Worm (Caenorhabditis elegans): Measurements from ENCODE around the gene Y71H2AM.29.

The Y71H2AM.29 gene

ce11 chrIII:2875946-2876345 lies 43.4 kb downstream of the Y71H2AM.29 start:
- TF ChIP-seq lir-1 (GFP tag; conservative IDR thresholded peaks at IDR 0.05) (no peak), ceh-40 (GFP tag; IDR thresholded peaks at IDR 0.05) (no peak), mel-28 (tag; optimal IDR thresholded peaks at IDR 0.05; ENCODE audit: borderline replicate concordance) (no peak), C06A6.2 (GFP tag; conservative IDR thresholded peaks at IDR 0.05) (peak; percentile 63), ceh-91 (GFP tag; IDR thresholded peaks at IDR 0.05) (no peak), sptf-2 (GFP tag; optimal IDR thresholded peaks at IDR 0.05) (peak; percentile 54), tlf-1 (GFP tag; optimal IDR thresholded peaks at IDR 0.05) (peak; percentile 17), ztf-26 (tag; optimal IDR thresholded peaks at IDR 0.05) (peak; percentile 68), cebp-1 (GFP tag; IDR thresholded peaks at IDR 0.05) (peak; percentile 85), cebp-1 (tag; optimal IDR thresholded peaks at IDR 0.05) (peak; percentile 92), aptf-2 (GFP tag; conservative IDR thresholded peaks at IDR 0.05) (no peak), athp-1 (tag; optimal IDR thresholded peaks at IDR 0.05) (no peak), attf-6 (GFP tag; IDR thresholded peaks at IDR 0.05) (no peak), fkh-3 (tag; optimal IDR thresholded peaks at IDR 0.05) (no peak), mcd-1 (GFP tag; IDR thresholded peaks at IDR 0.05) (peak; percentile 31), somi-1 (GFP tag; optimal IDR thresholded peaks at IDR 0.05) (peak; percentile 64), chd-7 (tag; optimal IDR thresholded peaks at IDR 0.05) (peak; percentile 70), snpc-3.4 (tag; optimal IDR thresholded peaks at IDR 0.05) (no peak), snpc-1.1 (tag; optimal IDR thresholded peaks at IDR 0.05; ENCODE audit: insufficient read depth) (no peak), ets-4 (GFP tag; optimal IDR thresholded peaks at IDR 0.05) (peak; percentile 24), let-607 (tag; optimal IDR thresholded peaks at IDR 0.05) (peak; percentile 23 to 41), lin-35 (GFP tag; optimal IDR thresholded peaks at IDR 0.05) (no peak), dox-1 (GFP tag; IDR thresholded peaks at IDR 0.05) (peak; percentile 75), K11D2.4 (GFP tag; IDR thresholded peaks at IDR 0.05) (no peak), madf-3 (GFP tag; IDR thresholded peaks at IDR 0.05) (no peak), ama-1 (optimal IDR thresholded peaks at IDR 0.05) (no peak), ama-1 (GFP tag; optimal IDR thresholded peaks at IDR 0.05) (no peak), lin-26 (GFP tag; IDR thresholded peaks at IDR 0.05) (no peak), nhr-80 (tag; optimal IDR thresholded peaks at IDR 0.05) (peak; percentile 97), atf-7 (tag; optimal IDR thresholded peaks at IDR 0.05) (peak; percentile 15), nhr-90 (tag; optimal IDR thresholded peaks at IDR 0.05) (peak; percentile 15), ceh-79 (tag; optimal IDR thresholded peaks at IDR 0.05) (no peak), ztf-3 (GFP tag; optimal IDR thresholded peaks at IDR 0.05) (no peak), lsy-27 (tag; optimal IDR thresholded peaks at IDR 0.05; ENCODE audit: borderline replicate concordance, insufficient read depth) (no peak), attf-5 (GFP tag; optimal IDR thresholded peaks at IDR 0.05) (peak; percentile 82), unc-130 (GFP tag; optimal IDR thresholded peaks at IDR 0.05) (no peak), ceh-27 (GFP tag; optimal IDR thresholded peaks at IDR 0.05) (no peak), F37B4.10 (GFP tag; IDR thresholded peaks at IDR 0.05) (no peak), lin-54 (GFP tag; optimal IDR thresholded peaks at IDR 0.05) (peak; percentile 11), T07F8.4 (tag; optimal IDR thresholded peaks at IDR 0.05) (no peak), lag-1 (GFP tag; IDR thresholded peaks at IDR 0.05) (no peak), ztf-6 (GFP tag; IDR thresholded peaks at IDR 0.05) (no peak), F57A8.1 (GFP tag; optimal IDR thresholded peaks at IDR 0.05) (no peak), zfh-2 (GFP tag; conservative IDR thresholded peaks at IDR 0.05) (peak; percentile 37; the same call in 1 of the 2 replicates), madf-10 (tag; optimal IDR thresholded peaks at IDR 0.05) (peak; percentile 46), ztf-22 (GFP tag; optimal IDR thresholded peaks at IDR 0.05) (peak; percentile 51), snpc-4 (GFP tag; optimal IDR thresholded peaks at IDR 0.05) (no peak), snpc-4 (tag; optimal IDR thresholded peaks at IDR 0.05) (peak; percentile 45 to 74 (median 48)), tbp1 (GFP tag; optimal IDR thresholded peaks at IDR 0.05) (peak; percentile 46), xnd-1 (tag; optimal IDR thresholded peaks at IDR 0.05) (no peak)
